Fruit fly (Drosophila melanogaster) whole organism, embryonic: Measurements from ENCODE around the gene CalpB.
A peak's percentile ranks its signal among the peaks of the same experiment; 100 is the strongest.

Experiments used
- B-H1 ChIP-seq: fragments of 200-800 bp; sonication (Bioruptor generic); IDR thresholded peaks from 3 replicates; pipeline ENCODE4 v1.3.6; 2022; ENCODE audit warnings: missing biosample characterization, missing genetic modification characterization
- Bdp1 ChIP-seq: fragments of 200-800 bp; sonication (Bioruptor generic); optimal IDR thresholded peaks from 3 replicates; lab custom pipeline; 2016; ENCODE audit warnings: missing biosample characterization, missing genetic modification characterization
- BtbVII ChIP-seq: fragments of 200-800 bp; sonication (Bioruptor generic); optimal IDR thresholded peaks from 3 replicates; lab custom pipeline; 2017; ENCODE audit warnings: missing biosample characterization, mild to moderate bottlenecking, missing genetic modification characterization
- CG10147 ChIP-seq: fragments of 200-800 bp; sonication (Bioruptor generic); optimal IDR thresholded peaks from 2 replicates; lab custom pipeline; 2019; ENCODE audit warnings: missing biosample characterization, mild to moderate bottlenecking, missing genetic modification characterization, moderate library complexity
- CG11247 ChIP-seq: fragments of 200-800 bp; sonication (Bioruptor generic); IDR thresholded peaks from 2 replicates; pipeline ENCODE4 v1.3.6; 2022; ENCODE audit warnings: missing biosample characterization, missing genetic modification characterization
- CG11695 ChIP-seq: fragments of 200-800 bp; sonication (Bioruptor generic); IDR thresholded peaks from 3 replicates; pipeline ENCODE4 v1.3.6; 2022; ENCODE audit warnings: missing biosample characterization, missing genetic modification characterization
- CG12155 ChIP-seq: fragments of 200-800 bp; sonication (Bioruptor generic); optimal IDR thresholded peaks from 3 replicates; lab custom pipeline; 2016; ENCODE audit warnings: missing biosample characterization, missing genetic modification characterization
- CG12942 ChIP-seq: fragments of 200-800 bp; sonication (Bioruptor generic); optimal IDR thresholded peaks from 3 replicates; lab custom pipeline; 2016; ENCODE audit warnings: missing biosample characterization, missing genetic modification characterization
- CG1529 ChIP-seq: fragments of 200-800 bp; sonication (Bioruptor generic); optimal IDR thresholded peaks from 3 replicates; lab custom pipeline; 2018; ENCODE audit warnings: missing biosample characterization, missing genetic modification characterization
- CG2199 ChIP-seq: fragments of 200-800 bp; sonication (Bioruptor generic); IDR thresholded peaks from 3 replicates; pipeline ENCODE4 v1.3.6; 2022; ENCODE audit warnings: missing biosample characterization, missing genetic modification characterization
- CG31441 ChIP-seq: fragments of 200-800 bp; sonication (Bioruptor generic); IDR thresholded peaks from 2 replicates; pipeline ENCODE4 v1.3.6; 2022; ENCODE audit warnings: missing biosample characterization, missing genetic modification characterization
- CG32532 ChIP-seq: fragments of 200-800 bp; sonication (Bioruptor generic); IDR thresholded peaks from 2 replicates; pipeline ENCODE4 v1.3.6; 2022; ENCODE audit warnings: missing biosample characterization, missing genetic modification characterization
- CG3407 ChIP-seq: fragments of 200-800 bp; sonication (Bioruptor generic); optimal IDR thresholded peaks from 2 replicates; lab custom pipeline; 2018; ENCODE audit warnings: missing biosample characterization, mild to moderate bottlenecking, missing genetic modification characterization
- CG34224 ChIP-seq: fragments of 200-800 bp; sonication (Bioruptor generic); IDR thresholded peaks from 3 replicates; pipeline ENCODE4 v1.3.6; 2022; ENCODE audit warnings: missing biosample characterization, missing genetic modification characterization; ENCODE audit not compliant: partially characterized antibody
- CG4730 ChIP-seq: fragments of 200-800 bp; sonication (Bioruptor generic); IDR thresholded peaks from 2 replicates; pipeline ENCODE4 v1.3.6; 2022; ENCODE audit warnings: missing biosample characterization, missing genetic modification characterization
- CG6854 ChIP-seq: fragments of 200-800 bp; sonication (Bioruptor generic); optimal IDR thresholded peaks from 3 replicates; lab custom pipeline; 2017; ENCODE audit warnings: missing biosample characterization, mild to moderate bottlenecking, missing genetic modification characterization
- CG7372 ChIP-seq: fragments of 200-800 bp; sonication (Bioruptor generic); IDR thresholded peaks from 2 replicates; pipeline ENCODE4 v1.3.6; 2022; ENCODE audit warnings: missing biosample characterization, missing genetic modification characterization
- CG7928 ChIP-seq: fragments of 200-800 bp; sonication (Bioruptor generic); optimal IDR thresholded peaks from 2 replicates; lab custom pipeline; 2017; ENCODE audit warnings: missing biosample characterization, mild to moderate bottlenecking, missing genetic modification characterization
- CG9609 ChIP-seq: fragments of 200-800 bp; sonication (Bioruptor generic); optimal IDR thresholded peaks from 3 replicates; lab custom pipeline; 2016; ENCODE audit warnings: missing biosample characterization, missing genetic modification characterization
- CkIIα-i1 ChIP-seq: fragments of 200-800 bp; sonication (Bioruptor generic); IDR thresholded peaks from 2 replicates; pipeline ENCODE4 v1.3.6; 2022; ENCODE audit warnings: missing biosample characterization, missing genetic modification characterization
- CrebB ChIP-seq: fragments of 200-800 bp; sonication (Bioruptor generic); optimal IDR thresholded peaks from 3 replicates; lab custom pipeline; 2018; ENCODE audit warnings: missing biosample characterization, mild to moderate bottlenecking, missing genetic modification characterization
- Dfd ChIP-seq, 2 experiments: fragments of >200 bp; optimal IDR thresholded peaks; 2 replicates each; lab custom pipeline; 2017; ENCODE audit warnings: missing biosample characterization in 2 of 2, missing genetic modification characterization in 2 of 2
- Dip3 ChIP-seq: fragments of 200-800 bp; sonication (Bioruptor generic); optimal IDR thresholded peaks from 3 replicates; lab custom pipeline; 2016; ENCODE audit warnings: missing biosample characterization, missing genetic modification characterization
- Hey ChIP-seq: fragments of 200-800 bp; sonication (Bioruptor generic); optimal IDR thresholded peaks from 3 replicates; lab custom pipeline; 2018; ENCODE audit warnings: missing biosample characterization, mild to moderate bottlenecking, missing genetic modification characterization
- Hmr ChIP-seq: fragments of 200-800 bp; sonication (Bioruptor generic); optimal IDR thresholded peaks from 3 replicates; lab custom pipeline; 2017; ENCODE audit warnings: mild to moderate bottlenecking, missing biosample characterization, missing genetic modification reagents, missing genetic modification characterization
- Hmx ChIP-seq: fragments of 200-800 bp; sonication (Bioruptor generic); optimal IDR thresholded peaks from 2 replicates; lab custom pipeline; 2016; ENCODE audit warnings: missing biosample characterization, missing genetic modification characterization
- Neu2 ChIP-seq: fragments of 200-800 bp; sonication (Bioruptor generic); optimal IDR thresholded peaks from 3 replicates; lab custom pipeline; 2016; ENCODE audit warnings: missing biosample characterization, missing genetic modification characterization, borderline replicate concordance
- Rfx ChIP-seq: fragments of 200-800 bp; sonication (Bioruptor generic); IDR thresholded peaks from 2 replicates; pipeline ENCODE4 v1.3.6; 2022; ENCODE audit warnings: missing biosample characterization, missing genetic modification characterization
- Scr ChIP-seq: fragments of 200-800 bp; sonication (Bioruptor generic); IDR thresholded peaks from 2 replicates; pipeline ENCODE4 v1.3.6; 2022; ENCODE audit warnings: missing biosample characterization, missing genetic modification characterization; ENCODE audit not compliant: partially characterized antibody
- Sin3A ChIP-seq: fragments of >200 bp; optimal IDR thresholded peaks from 2 replicates; lab custom pipeline; 2018
- Stat92E ChIP-seq, 3 experiments: fragments of >200 bp in 2 of 3; fragments of 200-800 bp in 1 of 3; sonication (Bioruptor generic) in 1 of 3; optimal IDR thresholded peaks; 2 replicates each; lab custom pipeline; 2017 to 2019; ENCODE audit warnings: missing biosample characterization in 3 of 3, missing genetic modification characterization in 3 of 3, mild to moderate bottlenecking in 1 of 3, moderate library complexity in 1 of 3
- Usf ChIP-seq: fragments of 200-800 bp; sonication (Bioruptor generic); optimal IDR thresholded peaks from 2 replicates; lab custom pipeline; 2017; ENCODE audit warnings: missing genotype, missing biosample characterization, missing genetic modification characterization
- al ChIP-seq: fragments of 200-800 bp; sonication (Bioruptor generic); IDR thresholded peaks from 2 replicates; pipeline ENCODE4 v1.3.6; 2022; ENCODE audit warnings: missing biosample characterization, missing genetic modification characterization
- bab2 ChIP-seq: fragments of 200-800 bp; sonication (Bioruptor generic); optimal IDR thresholded peaks from 2 replicates; lab custom pipeline; 2016; ENCODE audit warnings: missing biosample characterization, missing genetic modification characterization
- cad ChIP-seq: fragments of >200 bp; optimal IDR thresholded peaks from 2 replicates; lab custom pipeline; 2017; ENCODE audit warnings: missing biosample characterization, missing genetic modification characterization
- cg ChIP-seq: fragments of 200-800 bp; sonication (Bioruptor generic); optimal IDR thresholded peaks from 3 replicates; lab custom pipeline; 2019; ENCODE audit warnings: missing biosample characterization, mild to moderate bottlenecking, missing genetic modification characterization, moderate library complexity
- ftz-f1 ChIP-seq: fragments of 200-800 bp; sonication (Bioruptor generic); optimal IDR thresholded peaks from 2 replicates; lab custom pipeline; 2016; ENCODE audit warnings: missing biosample characterization, missing genetic modification characterization
- gcm2 ChIP-seq: fragments of 200-800 bp; sonication (Bioruptor generic); optimal IDR thresholded peaks from 2 replicates; lab custom pipeline; 2016; ENCODE audit warnings: missing biosample characterization, missing genetic modification characterization
- grn ChIP-seq: fragments of 200-800 bp; sonication (Bioruptor generic); optimal IDR thresholded peaks from 3 replicates; lab custom pipeline; 2017; ENCODE audit warnings: missing biosample characterization, missing genetic modification characterization
- gro ChIP-seq: fragments of 200-800 bp; sonication (Bioruptor generic); optimal IDR thresholded peaks from 2 replicates; lab custom pipeline; 2016; ENCODE audit warnings: missing biosample characterization, missing genetic modification characterization
- kah ChIP-seq: fragments of 200-800 bp; sonication (Bioruptor generic); optimal IDR thresholded peaks from 2 replicates; lab custom pipeline; 2018; ENCODE audit warnings: missing biosample characterization, mild to moderate bottlenecking, missing genetic modification characterization
- luna ChIP-seq: fragments of 200-800 bp; sonication (Bioruptor generic); optimal IDR thresholded peaks from 2 replicates; lab custom pipeline; 2016; ENCODE audit warnings: missing biosample characterization, missing genetic modification characterization
- otp ChIP-seq: fragments of 200-800 bp; sonication (Bioruptor generic); IDR thresholded peaks from 3 replicates; pipeline ENCODE4, ENCODE4 v1.3.6; 2022; ENCODE audit warnings: missing biosample characterization, missing genetic modification characterization
- pita ChIP-seq: fragments of 200-800 bp; sonication (Bioruptor generic); optimal IDR thresholded peaks from 2 replicates; lab custom pipeline; 2017; ENCODE audit warnings: missing biosample characterization, mild to moderate bottlenecking, missing genetic modification characterization
- ranshi ChIP-seq: fragments of 200-800 bp; sonication (Bioruptor generic); IDR thresholded peaks from 2 replicates; pipeline ENCODE4 v1.3.6; 2022; ENCODE audit warnings: missing biosample characterization, missing genetic modification characterization
- repo ChIP-seq: fragments of 200-800 bp; sonication (Bioruptor generic); optimal IDR thresholded peaks from 2 replicates; lab custom pipeline; 2016; ENCODE audit warnings: missing biosample characterization, missing genetic modification characterization
- schlank ChIP-seq: fragments of 200-800 bp; sonication (Bioruptor generic); optimal IDR thresholded peaks from 2 replicates; lab custom pipeline; 2018; ENCODE audit warnings: missing biosample characterization, mild to moderate bottlenecking, missing genetic modification characterization
- tll ChIP-seq, 2 experiments: fragments of 200-800 bp in 1 of 2; fragments of >200 bp in 1 of 2; sonication (Bioruptor generic) in 1 of 2; optimal IDR thresholded peaks; 2 replicates each; lab custom pipeline; 2017 to 2019; ENCODE audit warnings: missing biosample characterization in 2 of 2, missing genetic modification characterization in 2 of 2, mild to moderate bottlenecking in 1 of 2, moderate library complexity in 1 of 2
- twi ChIP-seq: fragments of 200-800 bp; optimal IDR thresholded peaks from 2 replicates; lab custom pipeline; 2019; ENCODE audit warnings: missing biosample characterization, mild to moderate bottlenecking, missing genetic modification characterization, moderate library complexity
- vnd ChIP-seq: fragments of 200-800 bp; sonication (Bioruptor generic); IDR thresholded peaks from 3 replicates; pipeline ENCODE4 v1.3.6; 2022; ENCODE audit warnings: missing biosample characterization, missing genetic modification characterization; ENCODE audit not compliant: partially characterized antibody
- wor ChIP-seq: fragments of 200-800 bp; sonication (Bioruptor generic); IDR thresholded peaks from 2 replicates; pipeline ENCODE4 v1.3.6; 2022; ENCODE audit warnings: missing biosample characterization, missing genetic modification characterization
- yki ChIP-seq: fragments of >200 bp; optimal IDR thresholded peaks from 3 replicates; lab custom pipeline; 2018

CalpB gene

DNA sequence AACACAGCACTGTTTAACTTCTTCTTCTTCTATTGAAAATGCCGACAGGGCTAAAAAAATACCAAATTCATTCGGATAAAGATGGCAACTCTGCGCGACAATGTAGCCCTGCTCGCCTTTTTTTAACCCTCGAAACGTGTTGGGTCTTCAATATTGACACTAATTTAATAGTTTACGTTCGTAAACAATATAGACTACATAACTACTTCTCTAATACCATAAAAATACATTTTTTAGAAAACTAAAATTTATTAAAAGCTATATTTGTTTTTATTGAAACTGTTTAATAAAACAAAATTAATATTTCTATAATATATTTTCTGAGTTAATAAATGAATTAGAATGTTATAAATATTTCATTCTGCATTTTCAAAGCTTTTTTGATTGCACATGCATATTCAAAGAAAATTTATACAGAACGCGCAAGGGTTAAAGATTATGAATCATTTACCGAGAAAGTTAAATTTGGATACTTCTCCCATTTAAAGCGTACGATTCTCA is at the start of gene CalpB, which contains the start of gene Taf2 (continued):
- TF ChIP-seq gcm2: peak; percentile 15
- no peak for TF ChIP-seq Dfd (GFP tag; optimal IDR thresholded peaks at IDR 0.05; lab: Kevin White, UChicago)
- peak; percentile 82 for TF ChIP-seq ranshi
- peak; percentile 72 for TF ChIP-seq CG4730 (GFP tag; lab: Robert Waterston, UW)
- TF ChIP-seq twi (tag; lab: Kevin White, UChicago): peak; percentile 83
- peak; percentile 88 for TF ChIP-seq CG11695
- TF ChIP-seq wor: peak; percentile 67
- peak; percentile 69 for TF ChIP-seq al (GFP tag; lab: Robert Waterston, UW)
- peak in 1 of 3 experiments; percentile 79 for TF ChIP-seq Stat92E (GFP tag; optimal IDR thresholded peaks at IDR 0.05; lab: Kevin White, UChicago)
- peak; percentile 77 for TF ChIP-seq CG7372 (GFP tag; lab: Robert Waterston, UW)
- TF ChIP-seq CG2199 (GFP tag; lab: Robert Waterston, UW): 0 out of 3 replicates have a peak, but pooled peaks have one; percentile 71
- no peak for TF ChIP-seq grn (GFP tag; lab: Kevin White, UChicago)
- TF ChIP-seq Sin3A: peak; percentile 25
- no peak; the same call in 2 of the 3 replicates for TF ChIP-seq CG34224
- TF ChIP-seq otp (GFP tag; lab: Robert Waterston, UW): peak; percentile 64; the same call in 1 of the 3 replicates
- no peak for TF ChIP-seq pita (GFP tag; lab: Kevin White, UChicago)
- peak; percentile 58; the same call in 1 of the 2 replicates for TF ChIP-seq CG11247 (GFP tag; lab: Robert Waterston, UW)
- TF ChIP-seq Bdp1 (GFP tag; lab: Kevin White, UChicago): peak; percentile 15
- no peak for TF ChIP-seq Hmx (GFP tag; lab: Kevin White, UChicago)
- TF ChIP-seq B-H1: peak; percentile 54
- TF ChIP-seq Hmr: peak; percentile 85
- TF ChIP-seq CG10147: peak; percentile 93
- TF ChIP-seq tll (GFP tag; optimal IDR thresholded peaks at IDR 0.05; lab: Kevin White, UChicago): peak in 1 of 2 experiments; percentile 57
- TF ChIP-seq schlank: peak; percentile 53
- no peak for TF ChIP-seq cad
- peak; percentile 27 for TF ChIP-seq CrebB (tag; lab: Kevin White, UChicago)
- no peak for TF ChIP-seq cg (GFP tag; lab: Kevin White, UChicago)
- TF ChIP-seq CG9609: peak; percentile 29
- TF ChIP-seq ftz-f1: no peak
- peak; percentile 59 for TF ChIP-seq Usf (GFP tag; lab: Kevin White, UChicago)
- TF ChIP-seq Hey (tag; lab: Kevin White, UChicago): no peak
- peak; percentile 34 for TF ChIP-seq CG1529
- TF ChIP-seq repo (GFP tag; lab: Kevin White, UChicago): no peak
- TF ChIP-seq luna (GFP tag; lab: Kevin White, UChicago): no peak
- TF ChIP-seq Neu2 (GFP tag; lab: Kevin White, UChicago): no peak
- TF ChIP-seq CG31441 (GFP tag; lab: Robert Waterston, UW): peak; percentile 93
- 0 out of 2 replicates have a peak, but pooled peaks have one; percentile 9 for TF ChIP-seq Scr (GFP tag; lab: Robert Waterston, UW)
- peak; percentile 85 for TF ChIP-seq Rfx (GFP tag; lab: Robert Waterston, UW)
- no peak for TF ChIP-seq BtbVII (GFP tag; lab: Kevin White, UChicago)
- TF ChIP-seq gro: no peak
- peak; percentile 87 for TF ChIP-seq CG32532 (GFP tag; lab: Robert Waterston, UW)
- TF ChIP-seq CG12942 (GFP tag; lab: Kevin White, UChicago): peak; percentile 67
- TF ChIP-seq vnd (GFP tag; lab: Robert Waterston, UW): no peak
- peak; percentile 39 for TF ChIP-seq Dip3 (GFP tag; lab: Kevin White, UChicago)
- no peak for TF ChIP-seq CkIIα-i1 (GFP tag; lab: Robert Waterston, UW)
- peak; percentile 29 for TF ChIP-seq bab2 (GFP tag; lab: Kevin White, UChicago)
- peak; percentile 97 for TF ChIP-seq CG7928 (GFP tag; lab: Kevin White, UChicago)
- TF ChIP-seq yki (lab: Kevin White, UChicago): no peak
- TF ChIP-seq kah (GFP tag; lab: Kevin White, UChicago): peak; percentile 74
- peak; percentile 84 for TF ChIP-seq CG12155
- TF ChIP-seq CG6854: peak; percentile 61
- TF ChIP-seq CG3407: peak; percentile 76
